In the genomic region with DNA sequence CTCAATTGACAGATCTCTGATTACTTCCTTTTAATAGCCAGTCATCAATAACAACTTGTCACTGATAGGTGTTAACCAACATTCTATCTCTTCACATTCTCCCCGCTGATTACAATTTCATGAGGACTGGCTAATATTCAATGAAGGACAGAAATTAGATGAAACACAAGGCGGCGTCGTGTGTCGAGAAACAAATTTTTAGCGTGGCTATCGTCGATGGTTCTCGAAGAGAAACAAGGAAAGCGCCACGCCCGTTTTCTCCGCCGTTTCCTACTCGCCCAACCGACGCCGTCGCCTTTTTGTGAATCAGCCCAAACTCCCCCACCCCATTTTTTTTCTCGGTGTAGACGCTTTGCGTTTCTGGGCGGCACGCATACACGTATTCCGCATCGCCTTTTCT, we compare ENCODE assay signal across 1 worm cellular context.
TF ChIP-seq lines count a peak whose summit lies in the region.

Gene F53B3.6, plus strand, starts transcription at position 284 of the 400 bp plus-strand sequence.

TF ChIP-seq in whole organism, L1 larva, 84 proteins besides CTCF, POLR2A, EP300 and RAD21 (continued from another document):
- TF ChIP-seq sox-4 (tag; optimal IDR thresholded peaks at IDR 0.05; lab: Kevin White, UChicago) = no peak
- TF ChIP-seq lir-3 (tag; optimal IDR thresholded peaks at IDR 0.05; lab: Kevin White, UChicago; ENCODE audit: poor library complexity) = no peak
- no peak for TF ChIP-seq elt-2 (tag; optimal IDR thresholded peaks at IDR 0.05; lab: Kevin White, UChicago)
- peak; percentile 38 for TF ChIP-seq snu-23 (GFP tag; optimal IDR thresholded peaks at IDR 0.05; lab: Kevin White, UChicago)
- no peak for TF ChIP-seq nhr-19 (GFP tag; conservative IDR thresholded peaks at IDR 0.05; lab: Robert Waterston, UW)
- no peak for TF ChIP-seq lin-35 (GFP tag; optimal IDR thresholded peaks at IDR 0.05; lab: Kevin White, UChicago)
- no peak for TF ChIP-seq mep-1 (tag; optimal IDR thresholded peaks at IDR 0.05; lab: Kevin White, UChicago)
- no peak for TF ChIP-seq ceh-63 (GFP tag; optimal IDR thresholded peaks at IDR 0.05; lab: Kevin White, UChicago)
- no peak for TF ChIP-seq fkh-10 (GFP tag; optimal IDR thresholded peaks at IDR 0.05; lab: Kevin White, UChicago)
- no peak for TF ChIP-seq ztf-4 (tag; optimal IDR thresholded peaks at IDR 0.05; lab: Kevin White, UChicago)
- TF ChIP-seq pqm-1 (tag; optimal IDR thresholded peaks at IDR 0.05; lab: Kevin White, UChicago) = no peak
- peak; percentile 66 for TF ChIP-seq nhr-85 (tag; lab: Kevin White, UChicago)
- no peak for TF ChIP-seq fos-1 (tag; optimal IDR thresholded peaks at IDR 0.05; lab: Kevin White, UChicago)
- no peak for TF ChIP-seq dsc-1 (tag; optimal IDR thresholded peaks at IDR 0.05; lab: Kevin White, UChicago)
- TF ChIP-seq unc-98 (GFP tag; IDR thresholded peaks at IDR 0.05; lab: Robert Waterston, UW) = no peak
- TF ChIP-seq ceh-90 (tag; optimal IDR thresholded peaks at IDR 0.05; lab: Kevin White, UChicago) = no peak
